Worm (Caenorhabditis elegans): ENCODE measurements around the gene srj-22.

srj-22 gene

DNA sequence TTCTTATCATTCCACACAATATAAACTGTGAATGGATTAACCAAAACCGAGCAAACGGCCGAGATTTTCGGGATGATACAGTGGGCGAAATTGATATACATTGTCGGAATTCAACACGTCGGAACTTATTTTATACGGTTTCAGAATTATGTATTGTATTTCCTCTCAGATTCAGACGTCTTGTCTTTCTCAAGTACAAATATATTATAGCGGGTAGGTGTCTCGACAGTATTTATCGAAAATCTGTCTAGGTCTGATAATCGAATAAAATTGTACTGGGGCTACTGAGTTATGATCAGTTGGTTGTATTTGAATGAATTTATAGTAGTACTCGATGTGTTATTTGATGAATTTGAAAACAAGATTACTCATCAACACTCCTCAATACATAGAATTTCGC, at the start of gene srj-22:
Gene srj-22, minus strand, starts transcription at position 101 of the 400 bp plus-strand sequence.
- no peak for TF ChIP-seq jun-1 (tag; optimal IDR thresholded peaks at IDR 0.05)
- TF ChIP-seq unc-62 (GFP tag; optimal IDR thresholded peaks at IDR 0.05): no peak

DNA sequence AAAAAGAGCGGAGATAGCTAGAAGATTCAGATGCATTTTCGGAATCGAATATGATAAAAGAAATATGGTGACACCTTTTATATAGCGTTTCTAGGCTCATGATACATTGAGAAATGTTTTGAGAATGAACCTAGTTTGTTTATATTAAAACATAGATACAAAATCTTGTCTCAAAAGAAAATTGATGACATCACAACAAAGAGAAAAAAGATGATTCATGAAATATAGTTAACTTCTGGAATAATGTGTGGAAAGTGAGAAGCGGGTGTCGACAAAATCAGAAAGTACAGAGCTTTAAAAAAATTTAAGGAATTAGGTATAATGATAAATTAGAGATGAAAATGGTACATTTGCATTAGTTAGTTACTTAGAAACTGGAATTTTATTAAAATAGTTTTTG, 49.2 kb upstream of the srj-22 start, which contains the start of gene D1054.10:
Gene D1054.10, minus strand, starts transcription at position 101 of the 400 bp plus-strand sequence.
- TF ChIP-seq daf-12 (tag; optimal IDR thresholded peaks at IDR 0.05) (no peak), jun-1 (tag; optimal IDR thresholded peaks at IDR 0.05) (no peak), nhr-237 (tag; optimal IDR thresholded peaks at IDR 0.05) (no peak), elt-2 (tag; optimal IDR thresholded peaks at IDR 0.05) (no peak), ama-1 (optimal IDR thresholded peaks at IDR 0.05) (no peak), fos-1 (tag; optimal IDR thresholded peaks at IDR 0.05) (no peak), ZK546.5 (tag; optimal IDR thresholded peaks at IDR 0.05) (no peak), egl-5 (tag; optimal IDR thresholded peaks at IDR 0.05) (no peak), nhr-77 (tag; optimal IDR thresholded peaks at IDR 0.05) (no peak), ztf-4 (tag; optimal IDR thresholded peaks at IDR 0.05) (no peak), skn-1 (tag; optimal IDR thresholded peaks at IDR 0.05) (no peak), mml-1 (tag; optimal IDR thresholded peaks at IDR 0.05) (no peak), ceh-28 (tag; optimal IDR thresholded peaks at IDR 0.05) (no peak), elt-1 (tag; optimal IDR thresholded peaks at IDR 0.05) (no peak), unc-39 (tag; optimal IDR thresholded peaks at IDR 0.05) (no peak), fkh-2 (tag; optimal IDR thresholded peaks at IDR 0.05) (no peak)

DNA sequence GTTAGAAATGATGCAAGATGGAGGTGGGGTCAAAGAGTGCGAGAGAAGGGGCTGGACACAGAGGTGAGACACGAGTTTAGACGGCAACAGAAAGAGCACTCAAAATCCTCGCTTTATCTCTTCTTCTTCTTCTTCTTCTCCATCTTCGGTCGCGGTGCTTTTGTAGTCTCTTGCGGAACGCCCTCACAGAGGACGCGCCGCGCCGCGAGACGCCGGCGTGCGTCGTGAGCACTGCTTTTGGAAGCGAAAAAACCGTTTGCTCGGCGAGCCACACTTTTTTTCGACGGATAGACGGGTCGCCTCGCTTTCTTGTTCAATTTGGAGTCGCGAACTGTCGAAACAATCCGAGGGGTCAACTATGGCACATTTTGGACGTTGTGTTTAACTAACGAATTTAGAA, 47.4 kb upstream of the srj-22 start, which contains the start of gene D1054.9:
Gene D1054.9, minus strand, starts transcription at position 137 of the 400 bp plus-strand sequence.
- TF ChIP-seq sea-2 (GFP tag; optimal IDR thresholded peaks at IDR 0.05) (no peak), pha-4 (tag; optimal IDR thresholded peaks at IDR 0.05) (no peak), nhr-25 (tag; optimal IDR thresholded peaks at IDR 0.05) (no peak), nhr-77 (tag; optimal IDR thresholded peaks at IDR 0.05) (no peak), nhr-28 (tag; optimal IDR thresholded peaks at IDR 0.05) (no peak), snpc-4 (tag; optimal IDR thresholded peaks at IDR 0.05) (no peak), lsy-12 (tag; optimal IDR thresholded peaks at IDR 0.05) (no peak), lin-15B (tag; optimal IDR thresholded peaks at IDR 0.05) (no peak), fkh-10 (GFP tag; optimal IDR thresholded peaks at IDR 0.05) (no peak), R02D3.7 (tag; optimal IDR thresholded peaks at IDR 0.05) (no peak), elt-2 (tag; optimal IDR thresholded peaks at IDR 0.05) (no peak), nhr-12 (tag; optimal IDR thresholded peaks at IDR 0.05) (no peak), daf-12 (tag; optimal IDR thresholded peaks at IDR 0.05) (no peak), ztf-4 (tag; optimal IDR thresholded peaks at IDR 0.05) (no peak), tbx-2 (tag; optimal IDR thresholded peaks at IDR 0.05) (no peak), fos-1 (tag; optimal IDR thresholded peaks at IDR 0.05) (no peak), nhr-43 (tag; optimal IDR thresholded peaks at IDR 0.05; ENCODE audit: poor library complexity, severe bottlenecking) (no peak), hmg-11 (tag; optimal IDR thresholded peaks at IDR 0.05) (no peak)

DNA sequence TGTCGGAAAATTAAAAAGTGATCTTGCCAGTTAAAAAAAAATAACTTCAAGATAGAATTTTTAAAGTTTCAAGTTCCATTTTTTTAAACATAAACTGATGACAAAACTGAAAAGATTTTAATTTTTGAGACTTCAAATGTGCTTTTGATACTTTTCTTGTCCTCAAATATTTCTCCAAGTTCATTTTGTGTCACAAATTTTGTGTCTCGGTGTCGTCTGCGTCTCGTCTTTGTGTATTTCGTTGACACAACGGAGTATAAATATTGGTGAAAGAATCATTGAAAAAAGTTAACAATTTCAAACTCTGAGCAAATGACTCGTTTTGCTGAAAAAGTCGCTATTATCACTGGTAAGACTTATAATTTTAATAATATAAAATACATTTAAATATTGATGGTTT, 40.5 kb upstream of the srj-22 start, which contains the start of gene D1054.8:
Gene D1054.8, plus strand, starts transcription at position 301 of the 400 bp plus-strand sequence.
- TF ChIP-seq ztf-11 (tag; optimal IDR thresholded peaks at IDR 0.05) (no peak), pha-4 (tag; optimal IDR thresholded peaks at IDR 0.05) (peak; percentile 56)

DNA sequence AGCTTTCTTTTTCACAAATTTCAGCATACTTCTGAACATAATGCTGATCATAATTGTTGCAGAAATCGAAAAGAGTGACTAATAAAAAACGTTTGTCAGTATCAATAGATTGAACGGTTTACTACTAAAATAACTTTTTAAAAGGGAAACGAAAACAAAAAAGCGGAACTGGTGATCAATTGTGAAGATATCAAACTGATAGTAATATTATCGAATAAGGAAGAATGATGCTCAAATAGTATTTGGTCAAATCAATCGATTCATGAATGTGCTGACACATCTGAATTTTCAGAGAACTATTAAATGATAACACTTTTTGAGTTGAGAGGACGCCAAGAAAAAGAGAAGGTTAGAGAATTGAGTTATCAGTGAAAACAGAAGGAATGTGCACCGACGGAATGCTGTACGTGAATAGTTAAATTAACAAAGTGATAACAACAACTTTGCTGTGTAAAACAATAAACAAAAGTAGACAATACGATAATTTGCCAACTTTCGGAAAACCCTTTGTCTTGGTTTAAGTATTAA, 33.0 kb upstream of the srj-22 start, which contains the start of gene D1054.5:
Gene D1054.5, minus strand, starts transcription at position 51 of the 528 bp plus-strand sequence.
- no peak for TF ChIP-seq skn-1 (tag; optimal IDR thresholded peaks at IDR 0.05)
- no peak for TF ChIP-seq ama-1 (optimal IDR thresholded peaks at IDR 0.05)
- TF ChIP-seq R02D3.7 (tag; optimal IDR thresholded peaks at IDR 0.05): no peak
- TF ChIP-seq mdl-1 (tag; optimal IDR thresholded peaks at IDR 0.05): no peak
- no peak for TF ChIP-seq unc-39 (tag; optimal IDR thresholded peaks at IDR 0.05)
- TF ChIP-seq eor-1 (tag; optimal IDR thresholded peaks at IDR 0.05): no peak
- TF ChIP-seq pha-4 (tag; optimal IDR thresholded peaks at IDR 0.05): peak; percentile 46
- TF ChIP-seq egl-27 (tag; optimal IDR thresholded peaks at IDR 0.05): no peak
- TF ChIP-seq elt-1 (tag; optimal IDR thresholded peaks at IDR 0.05): no peak
- TF ChIP-seq elt-2 (tag; optimal IDR thresholded peaks at IDR 0.05): peak; percentile 94
- no peak for TF ChIP-seq ztf-4 (tag; optimal IDR thresholded peaks at IDR 0.05)
- TF ChIP-seq unc-62 (GFP tag; optimal IDR thresholded peaks at IDR 0.05): no peak
- no peak for TF ChIP-seq fkh-2 (tag; optimal IDR thresholded peaks at IDR 0.05)
- no peak for TF ChIP-seq nfya-1 (tag; optimal IDR thresholded peaks at IDR 0.05; ENCODE audit: insufficient read depth)
- peak; percentile 91 for TF ChIP-seq pqm-1 (tag; optimal IDR thresholded peaks at IDR 0.05)
- TF ChIP-seq nhr-77 (tag; optimal IDR thresholded peaks at IDR 0.05): no peak
- no peak for TF ChIP-seq nhr-23 (tag; optimal IDR thresholded peaks at IDR 0.05)
- TF ChIP-seq ceh-16 (tag; optimal IDR thresholded peaks at IDR 0.05): no peak
- no peak for TF ChIP-seq nhr-67 (tag; optimal IDR thresholded peaks at IDR 0.05)
- TF ChIP-seq tbx-2 (tag; optimal IDR thresholded peaks at IDR 0.05): no peak
- TF ChIP-seq daf-12 (tag; optimal IDR thresholded peaks at IDR 0.05): no peak
- peak; percentile 64 for TF ChIP-seq ceh-28 (tag; optimal IDR thresholded peaks at IDR 0.05)
- TF ChIP-seq nhr-28 (tag; optimal IDR thresholded peaks at IDR 0.05): no peak
- TF ChIP-seq aly-2 (tag; optimal IDR thresholded peaks at IDR 0.05): no peak
- no peak for TF ChIP-seq ceh-82 (tag; optimal IDR thresholded peaks at IDR 0.05)
- TF ChIP-seq jun-1 (tag; optimal IDR thresholded peaks at IDR 0.05): peak; percentile 80
- TF ChIP-seq sea-2 (GFP tag; optimal IDR thresholded peaks at IDR 0.05): no peak
- TF ChIP-seq fos-1 (tag; optimal IDR thresholded peaks at IDR 0.05): no peak
- TF ChIP-seq nhr-11 (tag; optimal IDR thresholded peaks at IDR 0.05): no peak

Data from whole organism, L3 larva.